Worm (Caenorhabditis elegans) whole organism, L4 larva: ENCODE results near the gene grl-22.

Source experiments
- D1046.2 ChIP-seq: fragments of 200-800 bp; sonication (Bioruptor generic); IDR thresholded peaks from 2 replicates; pipeline ENCODE4 v1.3.6; 2022; ENCODE audit warnings: missing genetic modification characterization, missing compliant biosample characterization
- F26F4.8 ChIP-seq: fragments of 200-800 bp; sonication (Bioruptor generic); conservative IDR thresholded peaks from 2 replicates; pipeline ENCODE4 v1.3.6; 2022; ENCODE audit warnings: missing genetic modification characterization, missing compliant biosample characterization
- R02D3.7 ChIP-seq: fragments of 150-350 bp; sonication (generic microtip); optimal IDR thresholded peaks from 3 replicates; lab custom pipeline; 2014; ENCODE audit warnings: missing biosample characterization, missing genetic modification characterization
- Y48G9A.11 ChIP-seq: fragments of 200-800 bp; sonication (Bioruptor generic); IDR thresholded peaks from 2 replicates; pipeline ENCODE4 v1.3.6; 2022; ENCODE audit warnings: missing genetic modification reagents, missing genetic modification characterization, missing compliant biosample characterization
- aha-1 ChIP-seq: fragments of 150-350 bp; peaks from one replicate; lab custom pipeline; 2014; ENCODE audit warnings: missing biosample characterization, missing genetic modification characterization
- aly-2 ChIP-seq: sonication (generic microtip); optimal IDR thresholded peaks from 2 replicates; lab custom pipeline; 2018; ENCODE audit warnings: missing biosample characterization, missing genetic modification characterization
- arid-1 ChIP-seq: fragments of 200-800 bp; sonication (Bioruptor generic); conservative IDR thresholded peaks from 2 replicates; pipeline ENCODE4 v1.3.6; 2022; ENCODE audit warnings: missing genetic modification reagents, missing genetic modification characterization, missing compliant biosample characterization
- ceh-20 ChIP-seq: fragments of 200-800 bp; sonication (Bioruptor generic); IDR thresholded peaks from 2 replicates; pipeline ENCODE4 v1.3.6; 2022; ENCODE audit warnings: missing genetic modification reagents, missing genetic modification characterization, missing compliant biosample characterization
- cey-2 ChIP-seq: sonication (generic microtip); optimal IDR thresholded peaks from 3 replicates; lab custom pipeline; 2017; ENCODE audit warnings: missing genetic modification characterization, mild to moderate bottlenecking, missing compliant biosample characterization, antibody characterized with exemption, borderline replicate concordance; ENCODE audit not compliant: insufficient read depth
- daf-12 ChIP-seq: fragments of 150-350 bp; optimal IDR thresholded peaks from 2 replicates; lab custom pipeline; 2014; ENCODE audit warnings: missing biosample characterization, missing genetic modification reagents, missing genetic modification characterization
- daf-16 ChIP-seq, 3 experiments: sonication (generic microtip); optimal IDR thresholded peaks; 2 replicates each; lab custom pipeline; 2016 to 2017; ENCODE audit warnings: missing genetic modification characterization in 3 of 3, missing genetic modification reagents in 3 of 3, mild to moderate bottlenecking in 2 of 3, missing compliant biosample characterization in 2 of 3, missing biosample characterization in 1 of 3, moderate library complexity in 1 of 3
- daf-19 ChIP-seq: fragments of 200-800 bp; sonication (Bioruptor generic); conservative IDR thresholded peaks from 2 replicates; pipeline ENCODE4 v1.3.6; 2022; ENCODE audit warnings: missing genetic modification characterization, missing compliant biosample characterization
- dmd-6 ChIP-seq: fragments of 200-800 bp; sonication (Bioruptor generic); IDR thresholded peaks from 2 replicates; pipeline ENCODE4 v1.3.6; 2022; ENCODE audit warnings: missing genetic modification reagents, missing genetic modification characterization, missing compliant biosample characterization
- dmd-8 ChIP-seq: fragments of 200-800 bp; sonication (Bioruptor generic); IDR thresholded peaks from 2 replicates; pipeline ENCODE4 v1.3.6; 2022; ENCODE audit warnings: missing genetic modification characterization, missing compliant biosample characterization
- dpl-1 ChIP-seq: fragments of 150-350 bp; optimal IDR thresholded peaks from 2 replicates; lab custom pipeline; 2014; ENCODE audit warnings: missing biosample characterization, missing genetic modification reagents, missing genetic modification characterization
- dve-1 ChIP-seq: sonication (generic microtip); optimal IDR thresholded peaks from 2 replicates; lab custom pipeline; 2017; ENCODE audit warnings: antibody characterized with exemption, mild to moderate bottlenecking, missing genetic modification characterization, missing compliant biosample characterization; ENCODE audit not compliant: insufficient read depth
- egl-27 ChIP-seq: sonication (generic microtip); optimal IDR thresholded peaks from 3 replicates; lab custom pipeline; 2017; ENCODE audit warnings: missing biosample characterization, missing genetic modification reagents, missing genetic modification characterization
- fkh-10 ChIP-seq: fragments of 150-350 bp; optimal IDR thresholded peaks from 2 replicates; lab custom pipeline; 2014; ENCODE audit warnings: missing biosample characterization, missing genetic modification reagents, missing genetic modification characterization
- hlh-11 ChIP-seq: fragments of 200-800 bp; sonication (Bioruptor generic); optimal IDR thresholded peaks from 2 replicates; lab custom pipeline; 2018; ENCODE audit warnings: mild to moderate bottlenecking, missing genetic modification characterization, missing compliant biosample characterization
- hlh-30 ChIP-seq: sonication (generic microtip); optimal IDR thresholded peaks from 2 replicates; lab custom pipeline; 2017; ENCODE audit warnings: antibody characterized with exemption, mild to moderate bottlenecking, missing genetic modification characterization, missing compliant biosample characterization; ENCODE audit not compliant: insufficient read depth
- hmg-1.1 ChIP-seq: fragments of 200-800 bp; sonication (Bioruptor generic); IDR thresholded peaks from 2 replicates; pipeline ENCODE4 v1.3.6; 2022; ENCODE audit warnings: missing genetic modification reagents, missing genetic modification characterization, missing compliant biosample characterization
- jun-1 ChIP-seq: fragments of 150-350 bp; optimal IDR thresholded peaks from 2 replicates; lab custom pipeline; 2014; ENCODE audit warnings: missing biosample characterization, missing genetic modification reagents, missing genetic modification characterization
- lim-7 ChIP-seq: fragments of 200-800 bp; sonication (Bioruptor generic); IDR thresholded peaks from 2 replicates; pipeline ENCODE4 v1.3.6; 2022; ENCODE audit warnings: missing genetic modification characterization, missing compliant biosample characterization
- lin-29 ChIP-seq: fragments of 200-800 bp; sonication (Bioruptor generic); IDR thresholded peaks from 2 replicates; pipeline ENCODE4 v1.3.6; 2022; ENCODE audit warnings: missing genetic modification reagents, missing genetic modification characterization, missing compliant biosample characterization
- lir-3 ChIP-seq: sonication (generic microtip); optimal IDR thresholded peaks from 2 replicates; lab custom pipeline; 2016; ENCODE audit warnings: mild to moderate bottlenecking, missing genetic modification characterization, missing compliant biosample characterization
- madf-5 ChIP-seq, 2 experiments: fragments of 200-800 bp; sonication (Bioruptor generic); IDR thresholded peaks; 2 replicates each; pipeline ENCODE4 v1.3.6; 2022; ENCODE audit warnings: missing compliant biosample characterization in 2 of 2, missing genetic modification characterization in 2 of 2
- mep-1 ChIP-seq: fragments of 150-350 bp; sonication (generic microtip); optimal IDR thresholded peaks from 3 replicates; lab custom pipeline; 2014; ENCODE audit warnings: missing biosample characterization, missing genetic modification characterization
- mes-2 ChIP-seq: sonication (generic microtip); optimal IDR thresholded peaks from 2 replicates; lab custom pipeline; 2016; ENCODE audit warnings: missing genotype, mild to moderate bottlenecking, missing genetic modification characterization, missing compliant biosample characterization; ENCODE audit not compliant: poor library complexity, severe bottlenecking
- mxl-2 ChIP-seq: fragments of 200-800 bp; sonication (Bioruptor generic); conservative IDR thresholded peaks from 2 replicates; pipeline ENCODE4 v1.3.6; 2022; ENCODE audit warnings: missing genetic modification reagents, missing genetic modification characterization, missing compliant biosample characterization
- nhr-10 ChIP-seq: fragments of 150-350 bp; optimal IDR thresholded peaks from 2 replicates; lab custom pipeline; 2014; ENCODE audit warnings: missing biosample characterization, missing genetic modification characterization
- nhr-102 ChIP-seq: sonication (generic microtip); optimal IDR thresholded peaks from 2 replicates; lab custom pipeline; 2016; ENCODE audit warnings: mild to moderate bottlenecking, missing genetic modification characterization, moderate library complexity, missing compliant biosample characterization
- nhr-111 ChIP-seq: fragments of 200-800 bp; sonication (Bioruptor generic); optimal IDR thresholded peaks from 2 replicates; lab custom pipeline; 2018; ENCODE audit warnings: mild to moderate bottlenecking, missing genetic modification characterization, missing compliant biosample characterization
- nhr-25 ChIP-seq: sonication (generic microtip); optimal IDR thresholded peaks from 2 replicates; lab custom pipeline; 2017; ENCODE audit warnings: missing genetic modification characterization, mild to moderate bottlenecking, missing compliant biosample characterization, antibody characterized with exemption, moderate library complexity, borderline replicate concordance; ENCODE audit not compliant: insufficient read depth
- nhr-28 ChIP-seq: fragments of 150-350 bp; optimal IDR thresholded peaks from 2 replicates; lab custom pipeline; 2014; ENCODE audit warnings: missing biosample characterization, missing genetic modification characterization
- nhr-42 ChIP-seq: fragments of 200-800 bp; sonication (Bioruptor generic); IDR thresholded peaks from 2 replicates; pipeline ENCODE4 v1.3.6; 2022; ENCODE audit warnings: missing genetic modification characterization, missing compliant biosample characterization
- pha-4 ChIP-seq, 2 experiments: fragments of 150-350 bp in 1 of 2; fragments of 200-800 bp in 1 of 2; sonication (Bioruptor generic) in 1 of 2; IDR thresholded peaks in 1 of 2; optimal IDR thresholded peaks in 1 of 2; 2 replicates each; pipeline versions ENCODE4 v1.3.6 to Lab custom; 2014 to 2022; ENCODE audit warnings: missing genetic modification characterization in 2 of 2, missing genetic modification reagents in 2 of 2, missing biosample characterization in 1 of 2, missing compliant biosample characterization in 1 of 2
- php-3 ChIP-seq: fragments of 200-800 bp; sonication (Bioruptor generic); IDR thresholded peaks from 2 replicates; pipeline ENCODE4 v1.3.6; 2022; ENCODE audit warnings: missing genetic modification reagents, missing genetic modification characterization, missing compliant biosample characterization
- pqm-1 ChIP-seq: sonication (generic microtip); optimal IDR thresholded peaks from 2 replicates; lab custom pipeline; 2017; ENCODE audit warnings: missing biosample characterization, missing genetic modification characterization
- snpc-4 ChIP-seq: fragments of 150-350 bp; optimal IDR thresholded peaks from 2 replicates; lab custom pipeline; 2014; ENCODE audit warnings: missing biosample characterization, missing genetic modification characterization
- spr-3 ChIP-seq: fragments of 200-800 bp; sonication (Bioruptor generic); optimal IDR thresholded peaks from 2 replicates; lab custom pipeline; 2018; ENCODE audit warnings: mild to moderate bottlenecking, missing genetic modification characterization, missing compliant biosample characterization
- unc-130 ChIP-seq: sonication (generic microtip); optimal IDR thresholded peaks from 2 replicates; lab custom pipeline; 2016; ENCODE audit warnings: missing genetic modification reagents, missing genetic modification characterization, missing compliant biosample characterization
- zag-1 ChIP-seq: fragments of 150-350 bp; optimal IDR thresholded peaks from 2 replicates; lab custom pipeline; 2014; ENCODE audit warnings: missing biosample characterization, missing genetic modification characterization
- zip-2 ChIP-seq: fragments of 150-350 bp; optimal IDR thresholded peaks from 2 replicates; lab custom pipeline; 2014; ENCODE audit warnings: missing biosample characterization, missing genetic modification characterization

Gene grl-22

ce11 chrIII:5423665-5424133, 9.9 kb upstream of the grl-22 start, which contains the start of gene dnj-24:
TSS of gene dnj-24 (minus strand) at chrIII:5424083.
- 0 out of 2 replicates have a peak, but pooled peaks have one; percentile 23 for TF ChIP-seq nhr-42 (GFP tag; lab: Robert Waterston, UW)
- peak; percentile 31 for TF ChIP-seq hlh-11 (tag; lab: Kevin White, UChicago)
- TF ChIP-seq hlh-30 (tag; lab: Kevin White, UChicago) = peak; percentile 36
- TF ChIP-seq daf-12 (tag; lab: Kevin White, UChicago) = no peak
- peak; percentile 12 for TF ChIP-seq aha-1
- no peak for TF ChIP-seq php-3 (GFP tag; lab: Robert Waterston, UW)
- TF ChIP-seq nhr-28 (tag; lab: Kevin White, UChicago) = peak; percentile 1
- no peak for TF ChIP-seq R02D3.7 (tag; lab: Kevin White, UChicago)
- no peak for TF ChIP-seq daf-16 (GFP tag; optimal IDR thresholded peaks at IDR 0.05; lab: Kevin White, UChicago)
- no peak for TF ChIP-seq daf-16 (tag; optimal IDR thresholded peaks at IDR 0.05; lab: Kevin White, UChicago)
- TF ChIP-seq dmd-8 (GFP tag; lab: Robert Waterston, UW) = 0 out of 2 replicates have a peak, but pooled peaks have one; percentile 38

ce11 chrIII:5422561-5423103, 8.8 kb upstream of the grl-22 start:
- TF ChIP-seq hlh-11 (tag; lab: Kevin White, UChicago) (peak; percentile 2), nhr-102 (tag; lab: Kevin White, UChicago) (no peak), snpc-4 (tag; lab: Kevin White, UChicago) (no peak), dmd-8 (GFP tag; lab: Robert Waterston, UW) (no peak), nhr-28 (tag; lab: Kevin White, UChicago) (no peak), mes-2 (no peak), nhr-42 (GFP tag; lab: Robert Waterston, UW) (no peak), hmg-1.1 (GFP tag; lab: Robert Waterston, UW) (0 out of 2 replicates have a peak, but pooled peaks have one; percentile 7), lim-7 (GFP tag; lab: Robert Waterston, UW) (no peak), dpl-1 (GFP tag; lab: Kevin White, UChicago) (no peak), hlh-30 (tag; lab: Kevin White, UChicago) (no peak), D1046.2 (GFP tag; lab: Robert Waterston, UW) (no peak), lir-3 (tag; lab: Kevin White, UChicago) (no peak), arid-1 (GFP tag; lab: Robert Waterston, UW) (no peak)

- no peak for TF ChIP-seq aha-1
- no peak for TF ChIP-seq F26F4.8 (GFP tag; lab: Robert Waterston, UW)
- TF ChIP-seq cey-2 (tag; lab: Kevin White, UChicago) = no peak
- TF ChIP-seq Y48G9A.11 (GFP tag; lab: Robert Waterston, UW) = no peak
- no peak for TF ChIP-seq lin-29 (GFP tag; lab: Robert Waterston, UW)
- no peak for TF ChIP-seq nhr-25 (tag; lab: Kevin White, UChicago)
- TF ChIP-seq php-3 (GFP tag; lab: Robert Waterston, UW) = no peak
- no peak for TF ChIP-seq egl-27 (tag; lab: Kevin White, UChicago)
- no peak for TF ChIP-seq fkh-10 (GFP tag; lab: Kevin White, UChicago)
- no peak for TF ChIP-seq spr-3 (GFP tag; lab: Kevin White, UChicago)
- no peak for TF ChIP-seq jun-1
- TF ChIP-seq pha-4 (GFP tag; IDR thresholded peaks at IDR 0.05; lab: Robert Waterston, UW) = 0 out of 2 replicates have a peak, but pooled peaks have one; percentile 5
- TF ChIP-seq pha-4 (tag; optimal IDR thresholded peaks at IDR 0.05; lab: Kevin White, UChicago) = no peak
- no peak for TF ChIP-seq aly-2 (tag; lab: Kevin White, UChicago)
- no peak for TF ChIP-seq zip-2
- TF ChIP-seq ceh-20 = no peak
- TF ChIP-seq dve-1 = peak; percentile 46
- TF ChIP-seq nhr-10 (tag; lab: Kevin White, UChicago) = no peak
- TF ChIP-seq nhr-111 (GFP tag; lab: Kevin White, UChicago) = no peak
- TF ChIP-seq unc-130 (GFP tag; lab: Kevin White, UChicago) = no peak
- peak; percentile 64 for TF ChIP-seq mep-1 (tag; lab: Kevin White, UChicago)
- no peak for TF ChIP-seq zag-1 (tag; lab: Kevin White, UChicago)
- peak; percentile 25 for TF ChIP-seq pqm-1 (tag; lab: Kevin White, UChicago)
- no peak for TF ChIP-seq D1046.2 (GFP tag; lab: Robert Waterston, UW)
- TF ChIP-seq madf-5 (GFP tag; IDR thresholded peaks at IDR 0.05; lab: Robert Waterston, UW) = no peak
- no peak for TF ChIP-seq mxl-2 (GFP tag; lab: Robert Waterston, UW)
- peak; percentile 71 for TF ChIP-seq dmd-6 (GFP tag; lab: Robert Waterston, UW)
- TF ChIP-seq lir-3 (tag; lab: Kevin White, UChicago) = no peak
- no peak for TF ChIP-seq daf-19
Observed at ce11 chrIII:5421406-5421805, 7.6 kb upstream of the grl-22 start.
